Fruit fly (Drosophila melanogaster): ENCODE data around the gene Sps2.

DNA sequence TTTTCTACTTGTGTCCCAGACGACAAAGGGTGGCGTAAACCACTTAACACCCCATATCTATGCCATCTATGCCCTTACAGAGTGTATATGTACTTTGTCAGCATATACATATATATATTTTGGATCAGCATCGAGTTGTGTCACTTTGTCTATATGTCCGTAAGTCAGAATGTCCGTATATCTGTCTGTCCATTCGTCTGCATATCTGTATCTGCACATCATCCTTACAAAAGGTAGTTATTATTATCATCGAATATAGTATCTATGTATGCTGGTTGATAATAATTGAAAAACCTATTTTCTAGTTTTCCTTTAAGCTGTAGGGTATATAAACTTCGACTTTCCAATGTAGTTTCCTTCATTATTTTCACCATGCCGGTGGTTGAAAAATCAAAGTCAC is 8.7 kb downstream of the Sps2 start:
- TF ChIP-seq sage (GFP tag; optimal IDR thresholded peaks at IDR 0.05): no peak
- no peak for TF ChIP-seq OdsH (GFP tag; optimal IDR thresholded peaks at IDR 0.05)
- no peak for TF ChIP-seq CrebA (GFP tag; optimal IDR thresholded peaks at IDR 0.05; ENCODE audit: borderline replicate concordance)
- no peak for TF ChIP-seq sv (GFP tag; optimal IDR thresholded peaks at IDR 0.05)
- TF ChIP-seq Mio (GFP tag; optimal IDR thresholded peaks at IDR 0.05): no peak
- TF ChIP-seq br (GFP tag; optimal IDR thresholded peaks at IDR 0.05): no peak
- no peak for TF ChIP-seq rgr (GFP tag; optimal IDR thresholded peaks at IDR 0.05)
- no peak for TF ChIP-seq usp (GFP tag; optimal IDR thresholded peaks at IDR 0.05)
- TF ChIP-seq Vsx2 (GFP tag; optimal IDR thresholded peaks at IDR 0.05; ENCODE audit: partially characterized antibody): no peak
- no peak for TF ChIP-seq lola (GFP tag; optimal IDR thresholded peaks at IDR 0.05)
- TF ChIP-seq Abd-B (GFP tag; optimal IDR thresholded peaks at IDR 0.05): no peak
- no peak for TF ChIP-seq h (GFP tag; optimal IDR thresholded peaks at IDR 0.05)
